Worm (Caenorhabditis elegans) whole organism, midembryonic: ENCODE data around the gene jkk-1.

Source experiments
- T22C8.4 ChIP-seq: fragments of 200-800 bp; sonication (Bioruptor generic); IDR thresholded peaks from 2 replicates; pipeline ENCODE4 v1.3.6; 2022; ENCODE audit warnings: missing genetic modification characterization, missing compliant biosample characterization
- cog-1 ChIP-seq: sonication (generic microtip); optimal IDR thresholded peaks from 2 replicates; lab custom pipeline; 2016; ENCODE audit warnings: missing genetic modification characterization, missing compliant biosample characterization
- flt-1 ChIP-seq: fragments of 200-800 bp; sonication (Bioruptor generic); IDR thresholded peaks from 2 replicates; pipeline ENCODE4 v1.3.6; 2022; ENCODE audit warnings: missing genetic modification characterization, missing compliant biosample characterization
- klf-2 ChIP-seq: fragments of 200-800 bp; sonication (Bioruptor generic); conservative IDR thresholded peaks from 2 replicates; pipeline ENCODE4 v1.3.6; 2022; ENCODE audit warnings: missing genetic modification reagents, missing genetic modification characterization, missing compliant biosample characterization
- med-1 ChIP-seq: sonication (generic microtip); optimal IDR thresholded peaks from 2 replicates; lab custom pipeline; 2017; ENCODE audit warnings: missing genetic modification characterization, mild to moderate bottlenecking, missing compliant biosample characterization, antibody characterized with exemption, missing genetic modification reagents; ENCODE audit not compliant: insufficient read depth
- ref-1 ChIP-seq: fragments of 200-800 bp; sonication (Bioruptor generic); conservative IDR thresholded peaks from 2 replicates; pipeline ENCODE4 v1.3.6; 2022; ENCODE audit warnings: missing genetic modification reagents, missing genetic modification characterization, missing compliant biosample characterization
- tab-1 ChIP-seq: fragments of 200-800 bp; sonication (Bioruptor generic); IDR thresholded peaks from 2 replicates; pipeline ENCODE4 v1.3.6; 2022; ENCODE audit warnings: missing genetic modification characterization, missing compliant biosample characterization
- ztf-23 ChIP-seq: fragments of 200-800 bp; sonication (Bioruptor generic); IDR thresholded peaks from 2 replicates; pipeline ENCODE4 v1.3.6; 2022; ENCODE audit warnings: missing genetic modification reagents, missing genetic modification characterization, missing compliant biosample characterization
- ztf-29 ChIP-seq: fragments of 200-800 bp; sonication (Bioruptor generic); IDR thresholded peaks from 2 replicates; pipeline ENCODE4 v1.3.6; 2022; ENCODE audit warnings: missing genetic modification reagents, missing genetic modification characterization, missing compliant biosample characterization

DNA sequence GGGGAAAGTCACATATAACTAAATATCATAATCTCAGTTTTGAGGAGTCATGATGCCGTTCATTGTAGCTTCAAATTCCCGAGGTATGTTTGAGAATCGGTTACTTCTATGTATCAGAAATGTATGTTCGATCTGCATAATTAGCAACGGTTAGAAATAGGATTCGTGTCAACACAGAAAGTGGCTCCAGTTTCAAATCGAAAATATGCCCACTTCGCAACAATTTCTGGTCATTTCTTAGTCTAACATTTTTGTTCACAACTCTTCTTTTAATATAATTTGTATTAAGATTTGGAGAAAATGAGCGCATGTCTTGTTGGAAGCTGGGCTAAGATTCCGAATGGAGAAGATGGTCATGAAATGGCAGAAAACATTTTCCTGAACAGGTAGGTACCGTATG, 45.2 kb downstream of the jkk-1 start, which contains the start of gene pks-1:
- TF ChIP-seq T22C8.4 (GFP tag; lab: Robert Waterston, UW) (no peak), klf-2 (GFP tag; lab: Robert Waterston, UW) (no peak), tab-1 (no peak), ztf-29 (GFP tag; lab: Robert Waterston, UW) (no peak), med-1 (GFP tag; lab: Kevin White, UChicago) (no peak), cog-1 (tag; lab: Kevin White, UChicago) (no peak), ref-1 (GFP tag; lab: Robert Waterston, UW) (no peak), ztf-23 (GFP tag; lab: Robert Waterston, UW) (no peak), flt-1 (GFP tag; lab: Robert Waterston, UW) (no peak)
